Fruit fly (Drosophila melanogaster): Measurements from ENCODE around the gene CG4456.
A peak's percentile ranks its signal among the peaks of the same experiment; 100 is the strongest.

CG4456 gene

DNA sequence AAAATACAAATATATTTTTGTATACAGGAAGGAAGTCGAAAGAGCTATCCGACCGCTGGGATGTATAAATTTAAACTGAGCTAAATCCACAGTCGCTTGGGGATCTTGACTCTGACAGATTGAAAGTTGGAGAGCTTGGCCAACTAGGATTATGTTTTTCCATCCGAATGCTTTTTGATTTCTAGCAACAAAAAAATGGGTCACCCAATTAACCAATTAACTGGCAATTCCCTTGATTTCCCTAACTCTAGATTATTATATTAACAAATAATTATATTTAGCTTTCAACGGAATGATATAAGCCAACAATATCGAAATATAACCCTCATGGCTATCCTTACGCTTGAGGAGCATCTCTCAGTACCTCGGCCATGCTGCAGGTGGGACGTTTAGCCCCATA, 44.8 kb downstream of the CG4456 start, which contains the start of gene CG3982:
CG3982 (minus strand) TSS at position 101 of the 400 bp plus-strand sequence.
- no peak for TF ChIP-seq ovo (GFP tag; optimal IDR thresholded peaks at IDR 0.05)
- TF ChIP-seq Crg-1 (GFP tag; optimal IDR thresholded peaks at IDR 0.05): no peak

dm6 chr3L:9419328-9419727, 46.8 kb downstream of the CG4456 start:
- TF ChIP-seq Hr96 (GFP tag; optimal IDR thresholded peaks at IDR 0.05) (peak; percentile 38), CG12768 (GFP tag; optimal IDR thresholded peaks at IDR 0.05) (peak; percentile 24), pad (GFP tag; optimal IDR thresholded peaks at IDR 0.05) (no peak), CG14711 (tag; optimal IDR thresholded peaks at IDR 0.05) (no peak), tj (GFP tag; optimal IDR thresholded peaks at IDR 0.05) (peak; percentile 54), bab1 (GFP tag; optimal IDR thresholded peaks at IDR 0.05) (peak; percentile 41), cnc (optimal IDR thresholded peaks at IDR 0.05) (peak; percentile 40 to 63), Mnt (GFP tag; optimal IDR thresholded peaks at IDR 0.05) (no peak), kay (GFP tag; ENCODE audit: borderline replicate concordance) (no peak), Clk (GFP tag; optimal IDR thresholded peaks at IDR 0.05) (no peak), CG33017 (tag; optimal IDR thresholded peaks at IDR 0.05) (no peak), CG5204 (GFP tag; optimal IDR thresholded peaks at IDR 0.05) (peak; percentile 35)

DNA sequence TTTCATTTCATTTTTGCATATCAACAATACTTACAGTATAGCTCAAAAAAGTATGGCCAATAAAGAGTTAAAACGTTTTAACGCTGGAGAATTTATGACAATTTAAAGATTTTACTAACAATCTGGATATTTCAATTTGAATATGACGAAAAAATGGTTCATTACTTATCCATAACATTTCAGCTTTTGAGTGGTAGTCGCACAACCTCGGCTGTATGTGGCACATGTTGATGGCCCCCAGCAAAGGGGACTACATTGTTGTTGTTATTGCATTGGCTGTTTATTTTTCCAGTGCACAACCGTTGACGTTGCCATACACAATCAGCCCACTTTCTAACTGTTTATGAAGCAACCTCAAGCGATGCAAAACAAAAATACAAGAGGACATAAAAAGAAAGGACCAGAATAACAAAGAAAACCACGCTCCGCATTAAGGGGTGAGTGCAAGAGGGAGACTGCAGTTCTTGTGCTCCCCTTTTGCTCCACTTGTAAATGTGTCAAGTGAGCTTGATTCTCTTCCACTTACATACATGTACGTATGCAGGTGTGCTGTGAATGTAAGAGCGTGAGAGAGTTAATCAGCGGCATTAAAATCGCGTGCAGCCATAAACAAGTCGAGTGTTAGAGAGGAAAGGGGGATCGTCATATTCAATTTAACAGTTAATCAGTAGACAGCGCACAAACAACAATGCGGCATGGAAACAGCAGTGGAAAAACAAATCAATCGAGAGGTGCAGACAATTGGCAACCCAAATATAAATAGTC, 47.7 kb downstream of the CG4456 start:
- TF ChIP-seq bab1 (GFP tag; optimal IDR thresholded peaks at IDR 0.05) (peak; percentile 98), pad (GFP tag; optimal IDR thresholded peaks at IDR 0.05) (peak; percentile 92), kay (GFP tag; ENCODE audit: borderline replicate concordance) (peak; percentile 96), tj (GFP tag; optimal IDR thresholded peaks at IDR 0.05) (peak; percentile 94), CG7045 (GFP tag; optimal IDR thresholded peaks at IDR 0.05) (peak; percentile 95), CG1620 (GFP tag; optimal IDR thresholded peaks at IDR 0.05) (peak; percentile 84), ovo (GFP tag; optimal IDR thresholded peaks at IDR 0.05) (peak; percentile 84), CG33017 (tag; optimal IDR thresholded peaks at IDR 0.05) (peak; percentile 96), cic (GFP tag; optimal IDR thresholded peaks at IDR 0.05) (peak; percentile 87), Mnt (GFP tag; optimal IDR thresholded peaks at IDR 0.05) (peak; percentile 89), CG14711 (tag; optimal IDR thresholded peaks at IDR 0.05) (peak; percentile 91), Hr96 (GFP tag; optimal IDR thresholded peaks at IDR 0.05) (peak; percentile 80), toe (GFP tag; optimal IDR thresholded peaks at IDR 0.05) (peak; percentile 58), CG5204 (GFP tag; optimal IDR thresholded peaks at IDR 0.05) (peak; percentile 89), Clk (GFP tag; optimal IDR thresholded peaks at IDR 0.05) (peak; percentile 61), Crg-1 (GFP tag; optimal IDR thresholded peaks at IDR 0.05) (peak; percentile 87), CG7101 (tag; optimal IDR thresholded peaks at IDR 0.05) (peak; percentile 95), cnc (optimal IDR thresholded peaks at IDR 0.05) (no peak), CG12768 (GFP tag; optimal IDR thresholded peaks at IDR 0.05) (peak; percentile 88), CG11617 (GFP tag; optimal IDR thresholded peaks at IDR 0.05) (peak; percentile 95)

- TF ChIP-seq cnc (optimal IDR thresholded peaks at IDR 0.05) (peak; percentile 71 to 73), CG33017 (tag; optimal IDR thresholded peaks at IDR 0.05) (no peak)
Measured at dm6 chr3L:9420819-9421130, 48.3 kb downstream of the CG4456 start.

DNA sequence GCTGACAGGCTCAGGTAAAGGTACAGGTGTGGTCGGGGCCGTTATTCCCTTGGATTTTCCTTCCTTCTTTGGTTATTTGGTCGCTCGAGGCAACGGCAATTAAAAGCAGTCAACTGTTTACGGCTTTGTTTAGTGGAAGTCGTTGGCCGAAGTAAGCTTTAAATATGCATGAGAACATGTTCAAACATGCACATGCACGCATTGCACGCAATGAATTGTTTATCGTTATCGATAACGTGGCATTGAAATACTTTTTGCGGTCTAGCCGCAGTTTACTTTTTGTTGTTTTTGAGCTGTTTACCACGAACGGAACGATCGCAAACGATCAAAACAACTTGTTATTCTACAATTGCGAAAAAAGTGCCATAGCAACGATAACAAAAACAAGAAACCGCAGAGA, 49.1 kb downstream of the CG4456 start:
- TF ChIP-seq tj (GFP tag; optimal IDR thresholded peaks at IDR 0.05) (peak; percentile 33), cic (GFP tag; optimal IDR thresholded peaks at IDR 0.05) (peak; percentile 32), pad (GFP tag; optimal IDR thresholded peaks at IDR 0.05) (no peak), CG7101 (tag; optimal IDR thresholded peaks at IDR 0.05) (no peak), ovo (GFP tag; optimal IDR thresholded peaks at IDR 0.05) (peak; percentile 26)

dm6 chr3L:9422135-9422534, 49.6 kb downstream of the CG4456 start:
- TF ChIP-seq CG12768 (GFP tag; optimal IDR thresholded peaks at IDR 0.05) (no peak), CG7101 (tag; optimal IDR thresholded peaks at IDR 0.05) (no peak), CG11617 (GFP tag; optimal IDR thresholded peaks at IDR 0.05) (no peak), cic (GFP tag; optimal IDR thresholded peaks at IDR 0.05) (no peak), cnc (optimal IDR thresholded peaks at IDR 0.05) (peak in 1 of 2 experiments; percentile 62), bab1 (GFP tag; optimal IDR thresholded peaks at IDR 0.05) (no peak), CG7045 (GFP tag; optimal IDR thresholded peaks at IDR 0.05) (no peak), tj (GFP tag; optimal IDR thresholded peaks at IDR 0.05) (no peak)

DNA sequence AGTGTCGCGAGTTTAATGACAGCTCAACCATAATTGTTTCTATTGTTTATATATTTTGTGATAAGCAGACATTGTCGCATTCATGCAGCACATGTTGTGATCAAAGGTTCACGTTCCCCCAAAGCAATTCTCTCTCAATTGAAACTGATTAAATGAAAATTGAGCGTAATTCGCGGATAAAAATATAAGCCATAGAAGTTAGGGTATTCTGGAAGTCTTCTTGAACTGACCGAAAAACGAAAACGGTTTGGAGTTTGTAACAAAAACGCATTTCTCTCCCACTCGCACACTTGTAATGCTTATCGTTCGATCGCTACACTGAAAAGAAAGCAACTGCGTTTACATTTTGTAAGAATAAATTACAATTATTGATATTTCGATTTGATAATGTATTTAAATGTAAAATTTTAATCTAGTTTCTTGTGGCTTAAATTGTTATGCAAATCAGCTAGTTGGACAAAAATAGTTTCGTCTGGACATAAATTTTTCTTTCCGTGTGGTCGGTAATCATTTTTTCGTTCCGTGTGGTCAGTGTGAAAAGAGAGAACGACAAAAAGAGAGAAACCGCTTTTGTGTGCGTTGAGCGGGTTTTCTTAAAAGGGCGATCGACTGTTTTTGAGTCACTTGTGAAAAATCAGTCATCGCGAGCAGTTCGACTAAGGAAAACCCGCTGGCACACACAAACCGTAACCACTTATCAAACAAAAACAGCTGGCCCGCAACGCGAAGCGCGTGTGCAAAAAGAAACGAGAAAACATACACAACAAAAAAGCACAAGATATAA, 50.3 kb downstream of the CG4456 start, which contains the start of gene aay:
aay (plus strand) TSS at position 618 of the 784 bp plus-strand sequence.
- TF ChIP-seq CG7101 (tag; optimal IDR thresholded peaks at IDR 0.05): peak; percentile 99
- TF ChIP-seq CG1620 (GFP tag; optimal IDR thresholded peaks at IDR 0.05): peak; percentile 97
- TF ChIP-seq cnc (optimal IDR thresholded peaks at IDR 0.05): no peak
- peak; percentile 98 for TF ChIP-seq Clk (GFP tag; optimal IDR thresholded peaks at IDR 0.05)
- TF ChIP-seq cic (GFP tag; optimal IDR thresholded peaks at IDR 0.05): peak; percentile 97
- peak; percentile 99 for TF ChIP-seq bab1 (GFP tag; optimal IDR thresholded peaks at IDR 0.05)
- peak; percentile 94 for TF ChIP-seq pad (GFP tag; optimal IDR thresholded peaks at IDR 0.05)
- TF ChIP-seq CG33017 (tag; optimal IDR thresholded peaks at IDR 0.05): peak; percentile 100
- peak; percentile 100 for TF ChIP-seq kay (GFP tag; ENCODE audit: borderline replicate concordance)
- TF ChIP-seq CG11617 (GFP tag; optimal IDR thresholded peaks at IDR 0.05): peak; percentile 99
- peak; percentile 96 for TF ChIP-seq tj (GFP tag; optimal IDR thresholded peaks at IDR 0.05)
- peak; percentile 99 for TF ChIP-seq CG5204 (GFP tag; optimal IDR thresholded peaks at IDR 0.05)
- TF ChIP-seq Hr96 (GFP tag; optimal IDR thresholded peaks at IDR 0.05): peak; percentile 98
- TF ChIP-seq Mnt (GFP tag; optimal IDR thresholded peaks at IDR 0.05): peak; percentile 97
- peak; percentile 92 for TF ChIP-seq Crg-1 (GFP tag; optimal IDR thresholded peaks at IDR 0.05)
- peak; percentile 98 for TF ChIP-seq toe (GFP tag; optimal IDR thresholded peaks at IDR 0.05)
- peak; percentile 99 for TF ChIP-seq CG12768 (GFP tag; optimal IDR thresholded peaks at IDR 0.05)
- peak; percentile 96 for TF ChIP-seq ovo (GFP tag; optimal IDR thresholded peaks at IDR 0.05)
- peak; percentile 99 for TF ChIP-seq CG7045 (GFP tag; optimal IDR thresholded peaks at IDR 0.05)
- TF ChIP-seq CG14711 (tag; optimal IDR thresholded peaks at IDR 0.05): peak; percentile 98

Measured in whole organism, adult.